Worm (Caenorhabditis elegans) whole organism, young adult: ENCODE data around the gene srm-1.

Experiments used
- B0019.2 ChIP-seq: fragments of 200-800 bp; sonication (Bioruptor generic); conservative IDR thresholded peaks from 2 replicates; pipeline ENCODE4 v1.3.6; 2022; ENCODE audit warnings: missing genetic modification reagents, missing genetic modification characterization, missing compliant biosample characterization
- C06A6.2 ChIP-seq: fragments of 200-800 bp; sonication (Bioruptor generic); conservative IDR thresholded peaks from 2 replicates; pipeline ENCODE4 v1.3.6; 2022; ENCODE audit warnings: missing genetic modification characterization, missing compliant biosample characterization
- F22D6.2 ChIP-seq: sonication (generic microtip); optimal IDR thresholded peaks from 2 replicates; lab custom pipeline; 2016; ENCODE audit warnings: mild to moderate bottlenecking, missing genetic modification characterization, missing compliant biosample characterization
- F52B5.7 ChIP-seq: sonication (generic microtip); optimal IDR thresholded peaks from 2 replicates; lab custom pipeline; 2016; ENCODE audit warnings: mild to moderate bottlenecking, missing genetic modification characterization, missing compliant biosample characterization
- F57C9.4 ChIP-seq: sonication (generic microtip); optimal IDR thresholded peaks from 2 replicates; lab custom pipeline; 2017; ENCODE audit warnings: mild to moderate bottlenecking, missing genetic modification characterization, missing compliant biosample characterization
- T26A5.8 ChIP-seq: sonication (generic microtip); optimal IDR thresholded peaks from 2 replicates; lab custom pipeline; 2016; ENCODE audit warnings: missing genetic modification characterization, missing compliant biosample characterization
- Y53G8AR.9 ChIP-seq: fragments of 200-800 bp; sonication (Bioruptor generic); conservative IDR thresholded peaks from 2 replicates; pipeline ENCODE4 v1.3.6; 2022; ENCODE audit warnings: missing genetic modification reagents, missing genetic modification characterization, missing compliant biosample characterization
- Y67H2A.10 ChIP-seq: fragments of 200-800 bp; sonication (Bioruptor generic); conservative IDR thresholded peaks from 2 replicates; pipeline ENCODE4 v1.3.6; 2022; ENCODE audit warnings: missing genetic modification reagents, missing genetic modification characterization, missing compliant biosample characterization
- Y95B8A.8 ChIP-seq: fragments of 200-800 bp; sonication (Bioruptor generic); IDR thresholded peaks from 2 replicates; pipeline ENCODE4 v1.3.6; 2022; ENCODE audit warnings: missing genetic modification reagents, missing genetic modification characterization, missing compliant biosample characterization
- ZK185.1 ChIP-seq: sonication (generic microtip); optimal IDR thresholded peaks from 2 replicates; lab custom pipeline; 2016; ENCODE audit warnings: mild to moderate bottlenecking, missing genetic modification characterization, missing compliant biosample characterization; ENCODE audit not compliant: poor library complexity, severe bottlenecking
- atf-7 ChIP-seq: sonication (generic microtip); optimal IDR thresholded peaks from 2 replicates; lab custom pipeline; 2017; ENCODE audit warnings: mild to moderate bottlenecking, missing genetic modification characterization, missing compliant biosample characterization
- attf-5 ChIP-seq: fragments of 200-800 bp; sonication (Bioruptor generic); optimal IDR thresholded peaks from 2 replicates; lab custom pipeline; 2018; ENCODE audit warnings: mild to moderate bottlenecking, missing genetic modification characterization, missing compliant biosample characterization
- bed-1 ChIP-seq: fragments of 200-800 bp; sonication (Bioruptor generic); IDR thresholded peaks from 2 replicates; pipeline ENCODE4 v1.3.6; 2022; ENCODE audit warnings: missing genetic modification reagents, missing genetic modification characterization, missing compliant biosample characterization
- ceh-100 ChIP-seq: fragments of 200-800 bp; sonication (Bioruptor generic); IDR thresholded peaks from 2 replicates; pipeline ENCODE4 v1.3.6; 2022; ENCODE audit warnings: missing genetic modification reagents, missing genetic modification characterization, missing compliant biosample characterization
- ceh-27 ChIP-seq: fragments of 200-800 bp; sonication (Bioruptor generic); optimal IDR thresholded peaks from 2 replicates; lab custom pipeline; 2018; ENCODE audit warnings: mild to moderate bottlenecking, missing genetic modification characterization, moderate library complexity, missing compliant biosample characterization
- egl-18 ChIP-seq: fragments of 200-800 bp; sonication (Bioruptor generic); IDR thresholded peaks from 2 replicates; pipeline ENCODE4 v1.3.6; 2022; ENCODE audit warnings: missing genetic modification reagents, missing genetic modification characterization, missing compliant biosample characterization
- gei-17 ChIP-seq: fragments of 200-800 bp; sonication (Bioruptor generic); optimal IDR thresholded peaks from 2 replicates; lab custom pipeline; 2018; ENCODE audit warnings: mild to moderate bottlenecking, missing genetic modification characterization, missing compliant biosample characterization
- lag-1 ChIP-seq: fragments of 200-800 bp; sonication (Bioruptor generic); IDR thresholded peaks from 2 replicates; pipeline ENCODE4 v1.3.6; 2022; ENCODE audit warnings: missing genetic modification reagents, missing genetic modification characterization, missing compliant biosample characterization
- lin-54 ChIP-seq: fragments of 200-800 bp; sonication (Bioruptor generic); optimal IDR thresholded peaks from 2 replicates; lab custom pipeline; 2018; ENCODE audit warnings: mild to moderate bottlenecking, missing genetic modification characterization, missing compliant biosample characterization
- lir-1 ChIP-seq: fragments of 200-800 bp; sonication (Bioruptor generic); conservative IDR thresholded peaks from 2 replicates; pipeline ENCODE4 v1.3.6; 2022; ENCODE audit warnings: missing genetic modification reagents, missing genetic modification characterization, missing compliant biosample characterization
- madf-10 ChIP-seq: sonication (generic microtip); optimal IDR thresholded peaks from 2 replicates; lab custom pipeline; 2016; ENCODE audit warnings: mild to moderate bottlenecking, missing genetic modification characterization, missing compliant biosample characterization
- madf-6 ChIP-seq: fragments of 200-800 bp; sonication (Bioruptor generic); IDR thresholded peaks from 2 replicates; pipeline ENCODE4 v1.3.6; 2022; ENCODE audit warnings: missing genetic modification reagents, missing genetic modification characterization, missing compliant biosample characterization
- mel-28 ChIP-seq: sonication (generic microtip); optimal IDR thresholded peaks from 2 replicates; lab custom pipeline; 2016; ENCODE audit warnings: borderline replicate concordance, mild to moderate bottlenecking, missing genetic modification characterization, missing compliant biosample characterization
- mes-4 ChIP-seq: sonication (generic microtip); optimal IDR thresholded peaks from 2 replicates; lab custom pipeline; 2016; ENCODE audit warnings: missing genotype, missing genetic modification characterization, missing compliant biosample characterization
- nfya-1 ChIP-seq: sonication (generic microtip); optimal IDR thresholded peaks from 2 replicates; lab custom pipeline; 2017; ENCODE audit warnings: antibody characterized with exemption, missing compliant biosample characterization, missing genetic modification characterization, borderline replicate concordance; ENCODE audit not compliant: insufficient read depth
- nhr-179 ChIP-seq: sonication (generic microtip); optimal IDR thresholded peaks from 2 replicates; lab custom pipeline; 2016; ENCODE audit warnings: mild to moderate bottlenecking, missing genetic modification characterization, missing compliant biosample characterization
- nhr-27 ChIP-seq: fragments of 200-800 bp; sonication (Bioruptor generic); optimal IDR thresholded peaks from 2 replicates; lab custom pipeline; 2018; ENCODE audit warnings: mild to moderate bottlenecking, missing genetic modification characterization, moderate library complexity, missing compliant biosample characterization
- pha-4 ChIP-seq: fragments of 150-350 bp; sonication (generic microtip); optimal IDR thresholded peaks from 2 replicates; lab custom pipeline; 2014; ENCODE audit warnings: missing biosample characterization, missing genetic modification reagents, missing genetic modification characterization
- repo-1 ChIP-seq: sonication (generic microtip); optimal IDR thresholded peaks from 2 replicates; lab custom pipeline; 2017; ENCODE audit warnings: mild to moderate bottlenecking, missing genetic modification characterization, missing compliant biosample characterization
- sdz-38 ChIP-seq: sonication (generic microtip); optimal IDR thresholded peaks from 2 replicates; lab custom pipeline; 2016; ENCODE audit warnings: missing genotype, missing genetic modification characterization, missing compliant biosample characterization
- sea-2 ChIP-seq: fragments of 200-800 bp; sonication (Bioruptor generic); IDR thresholded peaks from 2 replicates; pipeline ENCODE4 v1.3.6; 2022; ENCODE audit warnings: missing genetic modification characterization, missing compliant biosample characterization
- snpc-1.1 ChIP-seq: sonication (generic microtip); optimal IDR thresholded peaks from 2 replicates; lab custom pipeline; 2017; ENCODE audit warnings: missing genetic modification characterization, mild to moderate bottlenecking, missing compliant biosample characterization, antibody characterized with exemption, moderate library complexity, missing genotype, missing genetic modification reagents; ENCODE audit not compliant: insufficient read depth
- somi-1 ChIP-seq: fragments of 200-800 bp; sonication (Bioruptor generic); optimal IDR thresholded peaks from 2 replicates; lab custom pipeline; 2018; ENCODE audit warnings: mild to moderate bottlenecking, missing genetic modification characterization, missing compliant biosample characterization
- xnd-1 ChIP-seq: sonication (generic microtip); optimal IDR thresholded peaks from 2 replicates; lab custom pipeline; 2016; ENCODE audit warnings: missing genotype, missing genetic modification reagents, missing genetic modification characterization, missing compliant biosample characterization
- ztf-25 ChIP-seq: fragments of 200-800 bp; sonication (Bioruptor generic); IDR thresholded peaks from 2 replicates; pipeline ENCODE4 v1.3.6; 2022; ENCODE audit warnings: missing genetic modification reagents, missing genetic modification characterization, missing compliant biosample characterization

The srm-1 gene

DNA sequence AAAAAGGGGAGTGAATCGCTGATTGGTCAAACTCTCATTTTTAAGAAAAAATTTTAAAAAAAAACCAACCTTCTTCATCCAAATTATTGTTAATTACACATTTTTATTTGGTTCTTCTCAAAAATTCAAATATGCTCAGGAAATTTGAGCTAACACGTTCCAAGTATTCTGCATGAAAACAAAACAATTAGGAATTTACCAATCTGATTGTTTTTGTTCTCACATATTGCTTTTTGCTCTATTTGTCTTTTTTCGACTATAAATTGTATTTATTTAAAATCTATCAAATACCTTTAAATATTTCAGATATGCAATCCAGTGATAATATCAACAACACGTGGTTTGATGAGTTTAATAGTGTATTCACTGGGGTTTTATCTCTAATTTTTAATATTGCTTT, at the start of gene srm-1:
Gene srm-1 (plus strand): TSS at position 301 of the 400 bp plus-strand sequence.
- TF ChIP-seq sdz-38 (tag; lab: Kevin White, UChicago) (no peak), C06A6.2 (no peak), T26A5.8 (tag; lab: Kevin White, UChicago) (no peak), pha-4 (tag; lab: Kevin White, UChicago) (no peak), atf-7 (tag; lab: Kevin White, UChicago) (no peak), ztf-25 (GFP tag; lab: Robert Waterston, UW) (no peak), madf-10 (tag; lab: Kevin White, UChicago) (no peak), Y95B8A.8 (GFP tag; lab: Robert Waterston, UW) (no peak), ZK185.1 (tag; lab: Kevin White, UChicago) (no peak), lir-1 (no peak), nhr-179 (no peak), F22D6.2 (tag; lab: Kevin White, UChicago) (no peak), mes-4 (tag; lab: Kevin White, UChicago) (no peak), egl-18 (GFP tag; lab: Robert Waterston, UW) (no peak), xnd-1 (tag; lab: Kevin White, UChicago) (no peak), sea-2 (GFP tag; lab: Robert Waterston, UW) (no peak), ceh-100 (GFP tag; lab: Robert Waterston, UW) (no peak), lag-1 (GFP tag; lab: Robert Waterston, UW) (no peak), lin-54 (GFP tag; lab: Kevin White, UChicago) (no peak)
- TF ChIP-seq, all 124 proteins: peak for 0

DNA sequence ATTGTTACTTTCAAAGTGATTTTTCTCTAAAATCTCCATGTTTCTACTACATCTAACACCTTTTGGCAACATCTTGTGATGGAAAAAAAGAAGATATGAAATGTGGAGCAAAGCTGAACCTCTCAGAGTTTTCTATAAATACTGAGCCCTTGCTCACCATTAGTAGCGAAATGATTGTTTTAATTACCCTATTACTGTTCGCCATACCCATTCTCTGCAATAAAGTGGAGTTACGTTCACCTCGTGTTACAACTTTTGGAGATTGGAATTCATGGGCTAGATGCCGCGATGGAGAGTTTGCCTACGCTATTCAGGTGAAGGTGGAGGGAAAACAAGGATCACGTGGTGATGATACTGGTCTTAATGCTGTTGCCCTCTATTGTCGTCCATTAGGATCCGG, 48.5 kb upstream of the srm-1 start, which contains the start of gene txt-3:
Gene txt-3 (plus strand): TSS at position 125 of the 400 bp plus-strand sequence.
- TF ChIP-seq Y67H2A.10 (GFP tag; lab: Robert Waterston, UW) (no peak), mel-28 (tag; lab: Kevin White, UChicago) (no peak), attf-5 (GFP tag; lab: Kevin White, UChicago) (no peak), ceh-27 (GFP tag; lab: Kevin White, UChicago) (no peak), repo-1 (tag; lab: Kevin White, UChicago) (no peak), B0019.2 (no peak), somi-1 (GFP tag; lab: Kevin White, UChicago) (no peak), sdz-38 (tag; lab: Kevin White, UChicago) (no peak), bed-1 (GFP tag; lab: Robert Waterston, UW) (no peak), F52B5.7 (tag; lab: Kevin White, UChicago) (no peak)
- TF ChIP-seq, all 124 proteins: peak for 0

- no peak for TF ChIP-seq nhr-27 (tag; lab: Kevin White, UChicago)
- TF ChIP-seq madf-6 (GFP tag; lab: Robert Waterston, UW) = no peak
- TF ChIP-seq atf-7 (tag; lab: Kevin White, UChicago) = no peak
- TF ChIP-seq B0019.2 = no peak
- no peak for TF ChIP-seq lin-54 (GFP tag; lab: Kevin White, UChicago)
- no peak for TF ChIP-seq snpc-1.1
- no peak for TF ChIP-seq Y53G8AR.9
- TF ChIP-seq F57C9.4 (tag; lab: Kevin White, UChicago) = no peak
- TF ChIP-seq madf-10 (tag; lab: Kevin White, UChicago) = no peak
- TF ChIP-seq gei-17 = no peak
- no peak for TF ChIP-seq nfya-1 (tag; lab: Kevin White, UChicago)
- no peak for TF ChIP-seq ceh-27 (GFP tag; lab: Kevin White, UChicago)
- TF ChIP-seq, all 124 proteins: peak for 0
Observed at ce11 chrIV:4969419-4969818, 42.9 kb upstream of the srm-1 start, which contains the start of gene Y9C9A.13. Y9C9A.13 (minus strand) TSS chrIV:4969519.
